ENCODE assay signal across 4 fruit fly cellular contexts in the genomic region with DNA sequence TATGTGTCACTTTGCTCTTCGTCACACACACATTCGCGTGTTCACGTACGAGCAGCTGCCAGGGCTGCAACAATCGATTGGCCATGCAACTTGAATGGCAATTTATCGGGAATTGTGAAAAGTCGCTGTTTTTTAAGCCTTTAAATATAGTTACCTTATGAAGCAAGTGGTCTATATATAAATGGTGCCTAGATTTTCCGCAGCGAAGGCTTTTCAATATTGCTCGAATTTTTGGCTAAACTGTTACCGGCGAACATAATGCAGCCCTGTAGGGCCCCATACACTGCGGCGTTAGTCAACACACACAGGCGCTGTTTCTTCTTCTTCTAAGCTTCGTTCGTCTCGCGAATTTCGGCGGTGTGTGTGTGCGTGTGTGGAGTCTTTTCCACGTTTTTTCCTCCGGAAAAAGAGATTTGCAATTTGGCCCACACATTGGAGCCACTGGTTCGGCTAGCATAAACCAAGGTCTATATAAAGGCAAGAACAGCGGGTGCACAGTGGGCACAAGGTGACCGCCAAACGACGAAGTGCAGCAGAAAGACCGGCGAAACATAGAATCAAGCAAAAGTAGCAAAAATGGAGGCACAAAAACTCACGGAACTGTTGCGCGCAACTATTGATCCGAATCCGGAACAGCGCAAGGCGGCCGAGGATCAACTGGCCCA.
TF ChIP-seq lines count a peak whose summit lies in the region.

A gene (minus strand): TSS at position 39 of the 665 bp plus-strand sequence.
A gene (plus strand): TSS at position 316 of the 665 bp plus-strand sequence.

TF ChIP-seq in whole organism, adult, 20 proteins besides CTCF, POLR2A, EP300 and RAD21 (continued from another document):
- TF ChIP-seq CG14711 (tag; optimal IDR thresholded peaks at IDR 0.05; lab: Kevin White, UChicago) (peak; percentile 77), cic (GFP tag; optimal IDR thresholded peaks at IDR 0.05; lab: Kevin White, UChicago) (peak; percentile 77), CG5204 (GFP tag; optimal IDR thresholded peaks at IDR 0.05; lab: Kevin White, UChicago) (no peak), cnc (optimal IDR thresholded peaks at IDR 0.05; lab: Kevin White, UChicago) (no peak)

TF ChIP-seq in whole organism, embryonic, 481 proteins besides CTCF, POLR2A, EP300 and RAD21 (continued from another document and continues in another):
- TF ChIP-seq Hmx (GFP tag; optimal IDR thresholded peaks at IDR 0.05; lab: Kevin White, UChicago) = no peak
- peak; percentile 99 for TF ChIP-seq Med (GFP tag; lab: Kevin White, UChicago)
- TF ChIP-seq CG16813 (GFP tag; IDR thresholded peaks at IDR 0.05; lab: Robert Waterston, UW; ENCODE audit: partially characterized antibody) = peak; percentile 44
- TF ChIP-seq Abd-B (GFP tag; optimal IDR thresholded peaks at IDR 0.05; lab: Kevin White, UChicago) = peak; percentile 85
- no peak for TF ChIP-seq fru (optimal IDR thresholded peaks at IDR 0.05; lab: Kevin White, UChicago)
- TF ChIP-seq Ets97D (GFP tag; optimal IDR thresholded peaks at IDR 0.05; lab: Kevin White, UChicago) = peak; percentile 96
- TF ChIP-seq CG12104 (GFP tag; optimal IDR thresholded peaks at IDR 0.05; lab: Kevin White, UChicago) = peak; percentile 64
- peak; percentile 78 for TF ChIP-seq luna (GFP tag; optimal IDR thresholded peaks at IDR 0.05; lab: Kevin White, UChicago)
- TF ChIP-seq CG10462 (GFP tag; optimal IDR thresholded peaks at IDR 0.05; lab: Kevin White, UChicago) = no peak
- TF ChIP-seq dm (GFP tag; optimal IDR thresholded peaks at IDR 0.05; lab: Kevin White, UChicago) = peak; percentile 94
- peak; percentile 75 for TF ChIP-seq kni (GFP tag; optimal IDR thresholded peaks at IDR 0.05; lab: Kevin White, UChicago)
- TF ChIP-seq CG12744 (GFP tag; optimal IDR thresholded peaks at IDR 0.05; lab: Kevin White, UChicago) = peak; percentile 71
- no peak for TF ChIP-seq Hmr (GFP tag; optimal IDR thresholded peaks at IDR 0.05; lab: Kevin White, UChicago)
- TF ChIP-seq D (optimal IDR thresholded peaks at IDR 0.05; lab: Kevin White, UChicago) = no peak
- TF ChIP-seq D (GFP tag; optimal IDR thresholded peaks at IDR 0.05; lab: Kevin White, UChicago) = peak; percentile 49
- TF ChIP-seq CG14860 (GFP tag; IDR thresholded peaks at IDR 0.05; lab: Robert Waterston, UW; ENCODE audit: partially characterized antibody) = no peak
- peak; percentile 81 for TF ChIP-seq sob (GFP tag; IDR thresholded peaks at IDR 0.05; lab: Robert Waterston, UW)
- TF ChIP-seq Rx (GFP tag; IDR thresholded peaks at IDR 0.05; lab: Robert Waterston, UW) = peak; percentile 69
- TF ChIP-seq CG43689 (GFP tag; IDR thresholded peaks at IDR 0.05; lab: Robert Waterston, UW) = no peak
- TF ChIP-seq CG32772 (GFP tag; IDR thresholded peaks at IDR 0.05; lab: Robert Waterston, UW) = peak; percentile 72
- peak; percentile 82; the same call in 2 of the 3 replicates for TF ChIP-seq CG34422 (GFP tag; IDR thresholded peaks at IDR 0.05; lab: Robert Waterston, UW)
- TF ChIP-seq gem (tag; optimal IDR thresholded peaks at IDR 0.05; lab: Kevin White, UChicago) = peak; percentile 78
- TF ChIP-seq CG12155 (GFP tag; optimal IDR thresholded peaks at IDR 0.05; lab: Kevin White, UChicago) = peak; percentile 86
- TF ChIP-seq Nf-YB (GFP tag; optimal IDR thresholded peaks at IDR 0.05; lab: Kevin White, UChicago) = peak; percentile 49
- TF ChIP-seq dimm (GFP tag; IDR thresholded peaks at IDR 0.05; lab: Robert Waterston, UW) = no peak
- peak; percentile 67 for TF ChIP-seq CG30020 (tag; optimal IDR thresholded peaks at IDR 0.05; lab: Kevin White, UChicago)
- TF ChIP-seq CG17186 (GFP tag; optimal IDR thresholded peaks at IDR 0.05; lab: Kevin White, UChicago) = peak; percentile 84
- peak; percentile 94 for TF ChIP-seq rib (GFP tag; IDR thresholded peaks at IDR 0.05; lab: Robert Waterston, UW)
- TF ChIP-seq crc (GFP tag; optimal IDR thresholded peaks at IDR 0.05; lab: Kevin White, UChicago) = peak; percentile 82
- TF ChIP-seq CrebB (tag; optimal IDR thresholded peaks at IDR 0.05; lab: Kevin White, UChicago) = peak; percentile 35
- TF ChIP-seq dati (GFP tag; IDR thresholded peaks at IDR 0.05; lab: Robert Waterston, UW) = no peak
- TF ChIP-seq run (tag; optimal IDR thresholded peaks at IDR 0.05; lab: Kevin White, UChicago) = no peak
- TF ChIP-seq Mrtf (GFP tag; IDR thresholded peaks at IDR 0.05; lab: Robert Waterston, UW) = peak; percentile 64; the same call in 2 of the 3 replicates
- TF ChIP-seq CG33213 (GFP tag; optimal IDR thresholded peaks at IDR 0.05; lab: Kevin White, UChicago) = peak; percentile 85
- peak; percentile 77 for TF ChIP-seq ranshi (GFP tag; IDR thresholded peaks at IDR 0.05; lab: Robert Waterston, UW)
- no peak for TF ChIP-seq CG15011 (GFP tag; optimal IDR thresholded peaks at IDR 0.05; lab: Kevin White, UChicago)
- peak; percentile 51 for TF ChIP-seq Bgb (GFP tag; IDR thresholded peaks at IDR 0.05; lab: Robert Waterston, UW; ENCODE audit: partially characterized antibody)
- peak; percentile 43; the same call in 1 of the 2 replicates for TF ChIP-seq klu (GFP tag; IDR thresholded peaks at IDR 0.05; lab: Robert Waterston, UW)
- TF ChIP-seq ATbp (GFP tag; optimal IDR thresholded peaks at IDR 0.05; lab: Kevin White, UChicago) = no peak

TF ChIP-seq in whole organism, prepupa, 60 proteins besides CTCF, POLR2A, EP300 and RAD21 (continued from another document):
- TF ChIP-seq Sox14 (GFP tag; optimal IDR thresholded peaks at IDR 0.05; lab: Kevin White, UChicago) = peak; percentile 82
- TF ChIP-seq CG3032 (tag; optimal IDR thresholded peaks at IDR 0.05; lab: Kevin White, UChicago) = peak; percentile 67
- peak; percentile 39 for TF ChIP-seq CG11762 (GFP tag; optimal IDR thresholded peaks at IDR 0.05; lab: Kevin White, UChicago; ENCODE audit: insufficient read depth)
- TF ChIP-seq CG6792 (GFP tag; optimal IDR thresholded peaks at IDR 0.05; lab: Kevin White, UChicago) = peak; percentile 67
- TF ChIP-seq CG10669 (GFP tag; optimal IDR thresholded peaks at IDR 0.05; lab: Kevin White, UChicago) = no peak
- no peak for TF ChIP-seq net (GFP tag; optimal IDR thresholded peaks at IDR 0.05; lab: Kevin White, UChicago)
- peak; percentile 66 for TF ChIP-seq CG11902 (GFP tag; optimal IDR thresholded peaks at IDR 0.05; lab: Kevin White, UChicago)
- TF ChIP-seq CG6163 (GFP tag; IDR thresholded peaks at IDR 0.05; lab: Robert Waterston, UW) = peak; percentile 56; the same call in 2 of the 3 replicates
- TF ChIP-seq cyc (GFP tag; optimal IDR thresholded peaks at IDR 0.05; lab: Kevin White, UChicago) = peak; percentile 85
- peak; percentile 26 for TF ChIP-seq CG8632 (GFP tag; optimal IDR thresholded peaks at IDR 0.05; lab: Kevin White, UChicago)
- peak; percentile 83 for TF ChIP-seq CG3919 (GFP tag; optimal IDR thresholded peaks at IDR 0.05; lab: Kevin White, UChicago)
- TF ChIP-seq CG10631 (GFP tag; optimal IDR thresholded peaks at IDR 0.05; lab: Kevin White, UChicago) = no peak
- TF ChIP-seq CG31627 (GFP tag; optimal IDR thresholded peaks at IDR 0.05; lab: Kevin White, UChicago) = peak; percentile 86
- peak; percentile 51 for TF ChIP-seq Ets96B (tag; optimal IDR thresholded peaks at IDR 0.05; lab: Kevin White, UChicago)
- no peak for TF ChIP-seq fkh (GFP tag; optimal IDR thresholded peaks at IDR 0.05; lab: Kevin White, UChicago)
- no peak for TF ChIP-seq OdsH (GFP tag; optimal IDR thresholded peaks at IDR 0.05; lab: Kevin White, UChicago)
- TF ChIP-seq CG1621 (tag; optimal IDR thresholded peaks at IDR 0.05; lab: Kevin White, UChicago) = peak; percentile 46
- TF ChIP-seq lz (GFP tag; optimal IDR thresholded peaks at IDR 0.05; lab: Kevin White, UChicago) = peak; percentile 80
- TF ChIP-seq topi (GFP tag; optimal IDR thresholded peaks at IDR 0.05; lab: Kevin White, UChicago) = peak; percentile 78
- TF ChIP-seq dac (GFP tag; optimal IDR thresholded peaks at IDR 0.05; lab: Kevin White, UChicago) = peak; percentile 38
- no peak for TF ChIP-seq Sox102F (GFP tag; optimal IDR thresholded peaks at IDR 0.05; lab: Kevin White, UChicago)
- TF ChIP-seq esn (GFP tag; optimal IDR thresholded peaks at IDR 0.05; lab: Kevin White, UChicago) = peak; percentile 78
- peak in 1 of 2 experiments; percentile 39 for TF ChIP-seq salr (GFP tag; optimal IDR thresholded peaks at IDR 0.05; lab: Kevin White, UChicago)
- no peak for TF ChIP-seq vri (GFP tag; optimal IDR thresholded peaks at IDR 0.05; lab: Kevin White, UChicago)
- TF ChIP-seq CG11294 (GFP tag; IDR thresholded peaks at IDR 0.05; lab: Robert Waterston, UW) = peak; percentile 43; the same call in 1 of the 2 replicates

TF ChIP-seq in whole organism, wandering third instar larva, 38 proteins besides CTCF, POLR2A, EP300 and RAD21 (continued from another document):
- TF ChIP-seq HLH106 (tag; optimal IDR thresholded peaks at IDR 0.05; lab: Kevin White, UChicago) (peak; percentile 81), ey (GFP tag; optimal IDR thresholded peaks at IDR 0.05; lab: Kevin White, UChicago) (peak; percentile 81), foxo (GFP tag; optimal IDR thresholded peaks at IDR 0.05; lab: Kevin White, UChicago) (peak in 1 of 2 experiments; percentile 88), Mio (GFP tag; optimal IDR thresholded peaks at IDR 0.05; lab: Kevin White, UChicago) (peak; percentile 2), lola (GFP tag; optimal IDR thresholded peaks at IDR 0.05; lab: Kevin White, UChicago) (no peak), CG32264 (GFP tag; optimal IDR thresholded peaks at IDR 0.05; lab: Kevin White, UChicago) (no peak), Dfd (GFP tag; optimal IDR thresholded peaks at IDR 0.05; lab: Kevin White, UChicago) (no peak)
